Worm (Caenorhabditis elegans): ENCODE measurements around the gene asp-2.

Gene asp-2

ce11 chrV:9157597-9157996 is 45.3 kb upstream of the asp-2 start:
- TF ChIP-seq zip-4 (GFP tag; optimal IDR thresholded peaks at IDR 0.05) (no peak), nhr-47 (tag; optimal IDR thresholded peaks at IDR 0.05) (peak; percentile 41), nhr-85 (tag) (no peak), nhr-71 (tag; optimal IDR thresholded peaks at IDR 0.05) (peak; percentile 36), nhr-237 (tag; optimal IDR thresholded peaks at IDR 0.05) (no peak), nhr-11 (tag; optimal IDR thresholded peaks at IDR 0.05) (no peak), ceh-90 (tag; optimal IDR thresholded peaks at IDR 0.05) (no peak), fkh-8 (tag; optimal IDR thresholded peaks at IDR 0.05) (peak; percentile 24), fkh-10 (GFP tag; optimal IDR thresholded peaks at IDR 0.05) (peak; percentile 96), ztf-11 (tag; optimal IDR thresholded peaks at IDR 0.05) (no peak), lin-14 (GFP tag; optimal IDR thresholded peaks at IDR 0.05) (peak; percentile 39)

DNA sequence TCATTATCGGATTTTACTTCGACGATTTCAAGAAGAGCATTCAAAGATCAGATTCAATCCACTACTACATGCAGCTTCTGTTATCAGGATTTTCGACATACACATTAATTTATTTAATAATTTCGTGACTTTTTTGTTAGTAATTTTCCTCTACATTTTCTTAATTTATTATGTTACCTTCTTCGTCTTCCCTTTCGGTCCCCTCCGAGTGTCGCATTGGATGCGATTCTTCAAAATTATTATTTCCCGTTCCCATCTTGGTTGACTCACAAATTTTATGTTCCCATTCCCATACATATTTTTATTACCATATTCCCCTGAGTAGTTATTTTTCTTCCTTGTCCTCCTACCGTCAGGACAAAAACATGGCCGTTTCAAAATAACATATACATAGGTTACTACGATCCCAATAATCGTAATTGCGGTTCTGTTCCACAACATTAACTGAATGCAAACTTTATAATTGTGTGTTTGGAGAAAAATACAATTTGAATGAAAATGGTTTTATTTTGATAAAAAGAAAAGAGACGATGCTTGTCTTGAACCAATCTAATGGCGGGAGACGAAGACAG is 43.6 kb upstream of the asp-2 start:
- TF ChIP-seq aly-2 (tag; optimal IDR thresholded peaks at IDR 0.05): peak; percentile 60
- TF ChIP-seq nhr-71 (tag; optimal IDR thresholded peaks at IDR 0.05): peak; percentile 25
- peak; percentile 59 for TF ChIP-seq nhr-85 (tag)
- TF ChIP-seq nhr-90 (tag; optimal IDR thresholded peaks at IDR 0.05; ENCODE audit: poor library complexity): peak; percentile 7

DNA sequence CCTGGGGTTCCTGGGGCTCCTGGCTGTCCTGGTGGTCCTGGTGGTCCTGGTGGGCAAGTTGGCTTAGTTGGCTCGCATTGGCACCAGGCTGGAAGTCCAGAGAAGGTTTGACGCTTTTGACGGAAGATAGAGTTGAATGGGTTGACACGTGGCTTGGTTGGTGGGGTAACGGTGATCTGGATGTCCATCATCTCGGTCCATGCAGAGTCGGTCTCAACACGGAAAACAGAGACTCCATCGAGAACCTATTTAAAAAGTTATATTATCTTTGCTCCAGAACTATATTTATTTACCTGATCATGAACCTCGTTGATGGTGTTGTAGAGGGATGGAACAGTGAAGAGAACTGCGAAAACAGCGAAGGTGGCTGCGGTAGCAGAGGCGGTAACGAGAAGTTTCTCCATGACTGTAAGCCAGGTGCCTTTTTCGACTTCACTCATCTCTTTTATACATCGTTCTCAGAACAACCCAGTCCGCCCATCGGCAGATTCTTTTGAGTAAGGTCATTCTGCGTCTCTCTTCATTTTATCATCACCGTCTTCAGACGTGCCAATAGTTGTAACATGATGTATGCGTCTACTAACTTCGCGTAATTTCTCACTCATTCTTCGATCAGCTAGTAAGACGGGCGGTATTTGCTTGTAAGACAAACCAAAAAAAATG is 42.5 kb upstream of the asp-2 start, which contains the start of gene col-144:
Gene col-144, minus strand, starts transcription at position 419 of the 663 bp plus-strand sequence.
- peak; percentile 39; the same call in 1 of the 2 replicates for TF ChIP-seq nhr-19 (GFP tag; conservative IDR thresholded peaks at IDR 0.05)
- no peak for TF ChIP-seq ceh-8 (GFP tag; optimal IDR thresholded peaks at IDR 0.05)
- no peak for TF ChIP-seq efl-3 (GFP tag; optimal IDR thresholded peaks at IDR 0.05)
- TF ChIP-seq swsn-7 (tag; optimal IDR thresholded peaks at IDR 0.05): no peak
- peak in 2 of 6 experiments; percentile 36 to 39 for TF ChIP-seq elt-3 (tag; optimal IDR thresholded peaks at IDR 0.05)
- TF ChIP-seq nhr-20 (tag; optimal IDR thresholded peaks at IDR 0.05): peak; percentile 64
- no peak for TF ChIP-seq elt-2 (tag; optimal IDR thresholded peaks at IDR 0.05)
- no peak for TF ChIP-seq sptf-1 (tag; optimal IDR thresholded peaks at IDR 0.05)
- TF ChIP-seq snu-23 (GFP tag; optimal IDR thresholded peaks at IDR 0.05): peak; percentile 59
- TF ChIP-seq lin-35 (GFP tag; optimal IDR thresholded peaks at IDR 0.05): peak in 1 of 2 experiments; percentile 26
- TF ChIP-seq ama-1 (optimal IDR thresholded peaks at IDR 0.05): peak; percentile 13
- no peak for TF ChIP-seq lin-39 (tag; optimal IDR thresholded peaks at IDR 0.05)
- no peak for TF ChIP-seq unc-30 (tag; optimal IDR thresholded peaks at IDR 0.05)
- TF ChIP-seq sup-37 (GFP tag; optimal IDR thresholded peaks at IDR 0.05): no peak
- TF ChIP-seq fkh-8 (tag; optimal IDR thresholded peaks at IDR 0.05): no peak
- peak; percentile 93 for TF ChIP-seq nhr-85 (tag)
- TF ChIP-seq nhr-71 (tag; optimal IDR thresholded peaks at IDR 0.05): peak; percentile 55
- TF ChIP-seq lin-15B (tag; optimal IDR thresholded peaks at IDR 0.05): no peak
- peak; percentile 68 for TF ChIP-seq lin-14 (GFP tag; optimal IDR thresholded peaks at IDR 0.05)
- TF ChIP-seq blmp-1 (tag; optimal IDR thresholded peaks at IDR 0.05): peak; percentile 38
- no peak for TF ChIP-seq mdl-1 (tag; optimal IDR thresholded peaks at IDR 0.05)
- TF ChIP-seq efl-1 (optimal IDR thresholded peaks at IDR 0.05): no peak
- peak in 1 of 2 experiments; percentile 82 for TF ChIP-seq efl-1 (GFP tag; optimal IDR thresholded peaks at IDR 0.05 in 1 of 2)
- no peak for TF ChIP-seq ces-1 (GFP tag; optimal IDR thresholded peaks at IDR 0.05)
- TF ChIP-seq unc-98 (GFP tag; IDR thresholded peaks at IDR 0.05): no peak
- no peak for TF ChIP-seq grh-1 (GFP tag; IDR thresholded peaks at IDR 0.05)
- no peak for TF ChIP-seq egl-27 (tag; optimal IDR thresholded peaks at IDR 0.05)
- TF ChIP-seq tlp-1 (tag; optimal IDR thresholded peaks at IDR 0.05): no peak

Measured in whole organism, L1 larva.